In genomic region chrII:10001065-10001464, ce11 we compare ENCODE assay signal across 6 worm cellular contexts.
TF ChIP-seq lines count a peak whose summit lies in the region.

Gene nlt-1 (minus strand): TSS chrII:10001142.

TF ChIP-seq in whole organism, L1 larva, 84 proteins besides CTCF, POLR2A, EP300 and RAD21 (continues in another document):
- TF ChIP-seq vab-15 (tag; optimal IDR thresholded peaks at IDR 0.05; lab: Kevin White, UChicago) (no peak), isw-1 (GFP tag; IDR thresholded peaks at IDR 0.05; lab: Robert Waterston, UW) (no peak), ets-5 (GFP tag; IDR thresholded peaks at IDR 0.05; lab: Robert Waterston, UW) (no peak), tlp-1 (tag; optimal IDR thresholded peaks at IDR 0.05; lab: Kevin White, UChicago) (peak; percentile 59), C16A3.4 (tag; optimal IDR thresholded peaks at IDR 0.05; lab: Kevin White, UChicago) (no peak), nhr-71 (tag; optimal IDR thresholded peaks at IDR 0.05; lab: Kevin White, UChicago) (peak; percentile 38), ztf-4 (tag; optimal IDR thresholded peaks at IDR 0.05; lab: Kevin White, UChicago) (no peak), elt-2 (tag; optimal IDR thresholded peaks at IDR 0.05; lab: Kevin White, UChicago) (peak; percentile 95), blmp-1 (tag; optimal IDR thresholded peaks at IDR 0.05; lab: Kevin White, UChicago) (peak; percentile 60), sptf-1 (tag; optimal IDR thresholded peaks at IDR 0.05; lab: Kevin White, UChicago) (no peak), ceh-90 (tag; optimal IDR thresholded peaks at IDR 0.05; lab: Kevin White, UChicago) (no peak), nhr-76 (tag; optimal IDR thresholded peaks at IDR 0.05; lab: Kevin White, UChicago) (no peak), fkh-10 (GFP tag; optimal IDR thresholded peaks at IDR 0.05; lab: Kevin White, UChicago) (no peak), C34B4.2 (tag; optimal IDR thresholded peaks at IDR 0.05; lab: Kevin White, UChicago) (no peak), pag-3 (tag; optimal IDR thresholded peaks at IDR 0.05; lab: Kevin White, UChicago; ENCODE audit: borderline replicate concordance, insufficient read depth) (no peak), irx-1 (tag; optimal IDR thresholded peaks at IDR 0.05; lab: Kevin White, UChicago) (no peak)

TF ChIP-seq in whole organism, L2 larva, 48 proteins besides CTCF, POLR2A, EP300 and RAD21:
- TF ChIP-seq blmp-1 (tag; optimal IDR thresholded peaks at IDR 0.05; lab: Kevin White, UChicago; ENCODE audit: insufficient read depth), result no peak
- TF ChIP-seq unc-55 (GFP tag; optimal IDR thresholded peaks at IDR 0.05; lab: Kevin White, UChicago), result no peak
- TF ChIP-seq elt-1 (tag; optimal IDR thresholded peaks at IDR 0.05; lab: Kevin White, UChicago), result no peak
- peak; percentile 58 for TF ChIP-seq F13H6.1 (tag; optimal IDR thresholded peaks at IDR 0.05; lab: Kevin White, UChicago)
- TF ChIP-seq skn-1 (tag; optimal IDR thresholded peaks at IDR 0.05; lab: Kevin White, UChicago), result no peak
- peak; percentile 88 for TF ChIP-seq fos-1 (tag; optimal IDR thresholded peaks at IDR 0.05; lab: Kevin White, UChicago)
- TF ChIP-seq gmeb-1 (tag; optimal IDR thresholded peaks at IDR 0.05; lab: Kevin White, UChicago), result peak; percentile 60
- peak; percentile 40 for TF ChIP-seq sma-9 (GFP tag; optimal IDR thresholded peaks at IDR 0.05; lab: Kevin White, UChicago)
- no peak for TF ChIP-seq sma-9 (tag; optimal IDR thresholded peaks at IDR 0.05; lab: Kevin White, UChicago)
- peak; percentile 5 for TF ChIP-seq egl-27 (tag; optimal IDR thresholded peaks at IDR 0.05; lab: Kevin White, UChicago)
- peak; percentile 46 for TF ChIP-seq crh-2 (tag; optimal IDR thresholded peaks at IDR 0.05; lab: Kevin White, UChicago)
TF ChIP-seq in whole organism, L2 larva: peak in this region for 6.

TF ChIP-seq in whole organism, L3 larva, 47 proteins besides CTCF, POLR2A, EP300 and RAD21:
- peak; percentile 13 for TF ChIP-seq nhr-23 (tag; optimal IDR thresholded peaks at IDR 0.05; lab: Kevin White, UChicago)
- TF ChIP-seq jun-1 (tag; optimal IDR thresholded peaks at IDR 0.05; lab: Kevin White, UChicago), result peak; percentile 80
- peak; percentile 50 for TF ChIP-seq pha-4 (tag; optimal IDR thresholded peaks at IDR 0.05; lab: Kevin White, UChicago)
- no peak for TF ChIP-seq nhr-25 (tag; optimal IDR thresholded peaks at IDR 0.05; lab: Kevin White, UChicago)
- TF ChIP-seq pqm-1 (tag; optimal IDR thresholded peaks at IDR 0.05; lab: Kevin White, UChicago), result peak; percentile 98
- TF ChIP-seq nhr-77 (tag; optimal IDR thresholded peaks at IDR 0.05; lab: Kevin White, UChicago), result no peak
- no peak for TF ChIP-seq mml-1 (tag; optimal IDR thresholded peaks at IDR 0.05; lab: Kevin White, UChicago)
- no peak for TF ChIP-seq nhr-237 (tag; optimal IDR thresholded peaks at IDR 0.05; lab: Kevin White, UChicago)
- TF ChIP-seq ceh-16 (tag; optimal IDR thresholded peaks at IDR 0.05; lab: Kevin White, UChicago), result no peak
- TF ChIP-seq elt-2 (tag; optimal IDR thresholded peaks at IDR 0.05; lab: Kevin White, UChicago), result peak; percentile 98

TF ChIP-seq in whole organism, L4 larva, 104 proteins besides CTCF, POLR2A, EP300 and RAD21 (continues in another document):
- TF ChIP-seq F26F4.8 (GFP tag; conservative IDR thresholded peaks at IDR 0.05; lab: Robert Waterston, UW) (no peak), mes-2 (tag; optimal IDR thresholded peaks at IDR 0.05; lab: Kevin White, UChicago; ENCODE audit: poor library complexity, severe bottlenecking) (peak; percentile 13), lin-38 (GFP tag; IDR thresholded peaks at IDR 0.05; lab: Robert Waterston, UW) (no peak), hlh-11 (tag; optimal IDR thresholded peaks at IDR 0.05; lab: Kevin White, UChicago) (peak; percentile 86), php-3 (GFP tag; IDR thresholded peaks at IDR 0.05; lab: Robert Waterston, UW) (peak; percentile 98), vab-7 (GFP tag; IDR thresholded peaks at IDR 0.05; lab: Robert Waterston, UW) (no peak), ceh-62 (tag; optimal IDR thresholded peaks at IDR 0.05; lab: Kevin White, UChicago) (no peak), nhr-6 (tag; optimal IDR thresholded peaks at IDR 0.05; lab: Kevin White, UChicago) (peak; percentile 24), dve-1 (tag; optimal IDR thresholded peaks at IDR 0.05; lab: Kevin White, UChicago; ENCODE audit: insufficient read depth) (peak; percentile 81), mxl-3 (GFP tag; optimal IDR thresholded peaks at IDR 0.05; lab: Kevin White, UChicago) (no peak), nhr-42 (GFP tag; IDR thresholded peaks at IDR 0.05; lab: Robert Waterston, UW) (no peak), nhr-48 (tag; optimal IDR thresholded peaks at IDR 0.05; lab: Kevin White, UChicago) (peak; percentile 70), jun-1 (tag; optimal IDR thresholded peaks at IDR 0.05; lab: Kevin White, UChicago) (no peak), nhr-102 (tag; optimal IDR thresholded peaks at IDR 0.05; lab: Kevin White, UChicago) (peak; percentile 55), mdl-1 (tag; optimal IDR thresholded peaks at IDR 0.05; lab: Kevin White, UChicago) (peak in 1 of 2 experiments; percentile 55), lim-7 (GFP tag; IDR thresholded peaks at IDR 0.05; lab: Robert Waterston, UW) (no peak), daf-16 (GFP tag; optimal IDR thresholded peaks at IDR 0.05; lab: Kevin White, UChicago) (no peak), daf-16 (tag; optimal IDR thresholded peaks at IDR 0.05; lab: Kevin White, UChicago) (peak; percentile 89), nhr-11 (tag; optimal IDR thresholded peaks at IDR 0.05; lab: Kevin White, UChicago) (peak; percentile 28), T26A8.4 (GFP tag; IDR thresholded peaks at IDR 0.05; lab: Robert Waterston, UW) (no peak)

TF ChIP-seq in whole organism, late embryonic, 69 proteins besides CTCF, POLR2A, EP300 and RAD21:
- TF ChIP-seq elt-2 (tag; optimal IDR thresholded peaks at IDR 0.05; lab: Kevin White, UChicago) (peak; percentile 90), C38D4.7 (GFP tag; optimal IDR thresholded peaks at IDR 0.05; lab: Kevin White, UChicago) (no peak), pqm-1 (tag; optimal IDR thresholded peaks at IDR 0.05; lab: Kevin White, UChicago) (peak; percentile 76)
TF ChIP-seq in whole organism, late embryonic: peak in this region for 2.

TF ChIP-seq in whole organism, young adult, 124 proteins besides CTCF, POLR2A, EP300 and RAD21:
- TF ChIP-seq nfyb-1 (GFP tag; IDR thresholded peaks at IDR 0.05; lab: Robert Waterston, UW) (peak; percentile 73), dox-1 (GFP tag; IDR thresholded peaks at IDR 0.05; lab: Robert Waterston, UW) (peak; percentile 36; the same call in 1 of the 2 replicates), nhr-80 (tag; optimal IDR thresholded peaks at IDR 0.05; lab: Kevin White, UChicago) (peak; percentile 99), snpc-4 (GFP tag; optimal IDR thresholded peaks at IDR 0.05; lab: Kevin White, UChicago) (no peak), snpc-4 (tag; optimal IDR thresholded peaks at IDR 0.05; lab: Kevin White, UChicago) (no peak), him-1 (tag; optimal IDR thresholded peaks at IDR 0.05; lab: Kevin White, UChicago) (no peak), attf-5 (GFP tag; optimal IDR thresholded peaks at IDR 0.05; lab: Kevin White, UChicago) (peak; percentile 28), madf-8 (GFP tag; conservative IDR thresholded peaks at IDR 0.05; lab: Robert Waterston, UW) (no peak), aptf-2 (GFP tag; conservative IDR thresholded peaks at IDR 0.05; lab: Robert Waterston, UW) (no peak), hmg-1.2 (GFP tag; IDR thresholded peaks at IDR 0.05; lab: Robert Waterston, UW) (no peak), repo-1 (tag; optimal IDR thresholded peaks at IDR 0.05; lab: Kevin White, UChicago) (no peak), ztf-25 (GFP tag; IDR thresholded peaks at IDR 0.05; lab: Robert Waterston, UW) (no peak), akir-1 (GFP tag; optimal IDR thresholded peaks at IDR 0.05; lab: Kevin White, UChicago) (no peak), xnd-1 (tag; optimal IDR thresholded peaks at IDR 0.05; lab: Kevin White, UChicago) (no peak), atf-7 (tag; optimal IDR thresholded peaks at IDR 0.05; lab: Kevin White, UChicago) (peak; percentile 16), fkh-3 (tag; optimal IDR thresholded peaks at IDR 0.05; lab: Kevin White, UChicago) (no peak), mxl-1 (tag; optimal IDR thresholded peaks at IDR 0.05; lab: Kevin White, UChicago) (no peak), tbp1 (GFP tag; optimal IDR thresholded peaks at IDR 0.05; lab: Kevin White, UChicago) (peak; percentile 17), nhr-120 (GFP tag; IDR thresholded peaks at IDR 0.05; lab: Robert Waterston, UW) (no peak), cebp-1 (GFP tag; IDR thresholded peaks at IDR 0.05; lab: Robert Waterston, UW) (no peak), cebp-1 (tag; optimal IDR thresholded peaks at IDR 0.05; lab: Kevin White, UChicago) (peak; percentile 30), ztf-22 (GFP tag; optimal IDR thresholded peaks at IDR 0.05; lab: Kevin White, UChicago) (peak; percentile 20), F23B12.7 (tag; optimal IDR thresholded peaks at IDR 0.05; lab: Kevin White, UChicago; ENCODE audit: insufficient read depth) (no peak), pbrm-1 (GFP tag; IDR thresholded peaks at IDR 0.05; lab: Robert Waterston, UW) (no peak), Y79H2A.3 (GFP tag; conservative IDR thresholded peaks at IDR 0.05; lab: Robert Waterston, UW) (no peak), ets-4 (GFP tag; optimal IDR thresholded peaks at IDR 0.05; lab: Kevin White, UChicago) (peak; percentile 44)
TF ChIP-seq in whole organism, young adult: peak in this region for 9.
